Worm (Caenorhabditis elegans) whole organism, mixed stage, embryonic: Measurements from ENCODE around the gene gen-1.

Source experiments
- elt-1 ChIP-seq: sonication (generic microtip); optimal IDR thresholded peaks from 2 replicates; lab custom pipeline; 2017; ENCODE audit warnings: missing genetic modification characterization, mild to moderate bottlenecking, missing compliant biosample characterization, antibody characterized with exemption, moderate library complexity, borderline replicate concordance; ENCODE audit not compliant: insufficient read depth
- lin-13 ChIP-seq: fragments of 150-350 bp; optimal IDR thresholded peaks from 2 replicates; lab custom pipeline; 2014; ENCODE audit warnings: missing biosample characterization, missing genetic modification characterization
- pha-4 ChIP-seq: fragments of 150-350 bp; optimal IDR thresholded peaks from 2 replicates; lab custom pipeline; 2018; ENCODE audit warnings: missing biosample characterization, missing genetic modification reagents, missing genetic modification characterization
- snpc-4 ChIP-seq: fragments of 150-350 bp; optimal IDR thresholded peaks from 2 replicates; lab custom pipeline; 2014; ENCODE audit warnings: missing biosample characterization, missing genetic modification characterization
- ztf-11 ChIP-seq: fragments of 150-350 bp; optimal IDR thresholded peaks from 2 replicates; lab custom pipeline; 2014; ENCODE audit warnings: missing biosample characterization, missing genetic modification characterization

- no peak for TF ChIP-seq lin-13 (tag; lab: Kevin White, UChicago)
- no peak for TF ChIP-seq snpc-4 (tag; lab: Kevin White, UChicago)
- no peak for TF ChIP-seq ztf-11
- no peak for TF ChIP-seq elt-1 (tag; lab: Kevin White, UChicago)
- no peak for TF ChIP-seq pha-4
These were observed 2.2 kb downstream of the gen-1 start, which contains the start of gene bcas-2 for ce11 chrIII:6245728-6246127.
